Worm (Caenorhabditis elegans) whole organism, late embryonic: ENCODE results near the gene sto-6.

Source experiments
- ceh-18 ChIP-seq: sonication (generic microtip); optimal IDR thresholded peaks from 2 replicates; lab custom pipeline; 2016; ENCODE audit warnings: missing genetic modification characterization, missing compliant biosample characterization
- dmd-4 ChIP-seq: sonication (generic microtip); optimal IDR thresholded peaks from 2 replicates; lab custom pipeline; 2016; ENCODE audit warnings: borderline replicate concordance, missing genetic modification characterization, missing compliant biosample characterization
- elt-2 ChIP-seq: sonication (generic microtip); optimal IDR thresholded peaks from 2 replicates; lab custom pipeline; 2016; ENCODE audit warnings: missing genetic modification reagents, missing genetic modification characterization, missing compliant biosample characterization
- hlh-15 ChIP-seq: sonication (generic microtip); optimal IDR thresholded peaks from 2 replicates; lab custom pipeline; 2016; ENCODE audit warnings: missing genetic modification characterization, missing compliant biosample characterization
- hlh-6 ChIP-seq: sonication (generic microtip); optimal IDR thresholded peaks from 2 replicates; lab custom pipeline; 2016; ENCODE audit warnings: missing genotype, missing genetic modification characterization, missing compliant biosample characterization
- nhr-11 ChIP-seq: fragments of 150-350 bp; optimal IDR thresholded peaks from 2 replicates; lab custom pipeline; 2014; ENCODE audit warnings: missing biosample characterization, missing genetic modification characterization
- ztf-16 ChIP-seq: sonication (generic microtip); optimal IDR thresholded peaks from 2 replicates; lab custom pipeline; 2017; ENCODE audit warnings: missing genetic modification characterization, missing compliant biosample characterization

DNA sequence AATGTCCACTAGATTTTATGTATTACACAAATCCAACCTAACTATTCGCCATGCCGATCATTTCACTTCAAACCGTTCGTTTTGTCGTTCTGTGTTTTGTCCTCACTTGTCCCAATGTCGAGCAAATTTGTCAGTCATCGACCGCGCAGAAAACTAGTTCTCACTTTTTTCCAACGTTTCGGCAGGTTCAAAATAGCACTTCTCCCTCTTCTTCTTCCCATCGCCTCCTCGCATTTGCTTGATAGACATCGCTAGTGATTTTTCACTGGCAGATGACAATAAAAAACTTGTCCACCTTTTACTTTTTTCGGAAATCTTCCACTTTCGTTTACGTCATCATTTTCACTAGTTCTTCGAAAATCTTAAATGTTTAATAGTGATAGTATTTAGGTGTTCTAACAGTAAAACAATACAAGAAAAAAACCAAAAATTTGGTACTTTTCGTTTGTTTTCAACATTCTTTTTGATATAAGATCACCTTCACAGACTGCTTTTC lies 33.4 kb downstream of the sto-6 start:
- TF ChIP-seq ztf-16 (tag; lab: Kevin White, UChicago) (no peak), hlh-6 (no peak), hlh-15 (tag; lab: Kevin White, UChicago) (no peak), ceh-18 (tag; lab: Kevin White, UChicago) (no peak), elt-2 (tag; lab: Kevin White, UChicago) (no peak), dmd-4 (tag; lab: Kevin White, UChicago) (no peak), nhr-11 (tag; lab: Kevin White, UChicago) (no peak)
